Fruit fly (Drosophila melanogaster) whole organism, embryonic: ENCODE data around the gene CG9586.

Experiments
- CG10431 ChIP-seq: fragments of 200-800 bp; sonication (Bioruptor generic); optimal IDR thresholded peaks from 3 replicates; lab custom pipeline; 2018; ENCODE audit warnings: missing biosample characterization, mild to moderate bottlenecking, missing genetic modification characterization
- CG11696 ChIP-seq: fragments of 200-800 bp; sonication (Bioruptor generic); IDR thresholded peaks from 2 replicates; pipeline ENCODE4 v1.3.6; 2022; ENCODE audit warnings: missing biosample characterization, missing genetic modification characterization
- CG14860 ChIP-seq: fragments of 200-800 bp; sonication (Bioruptor generic); IDR thresholded peaks from 3 replicates; pipeline ENCODE4 v1.3.6; 2022; ENCODE audit warnings: missing biosample characterization, missing genetic modification characterization; ENCODE audit not compliant: partially characterized antibody
- CG1832 ChIP-seq: fragments of 200-800 bp; sonication (Bioruptor generic); optimal IDR thresholded peaks from 2 replicates; lab custom pipeline; 2017; ENCODE audit warnings: missing biosample characterization, mild to moderate bottlenecking, missing genetic modification characterization, inconsistent platforms
- CG2116 ChIP-seq: fragments of 200-800 bp; sonication (Bioruptor generic); optimal IDR thresholded peaks from 3 replicates; lab custom pipeline; 2018; ENCODE audit warnings: missing biosample characterization, mild to moderate bottlenecking, missing genetic modification characterization
- CG2199 ChIP-seq: fragments of 200-800 bp; sonication (Bioruptor generic); IDR thresholded peaks from 3 replicates; pipeline ENCODE4 v1.3.6; 2022; ENCODE audit warnings: missing biosample characterization, missing genetic modification characterization
- CG3847 ChIP-seq: fragments of 200-800 bp; sonication (Bioruptor generic); IDR thresholded peaks from 2 replicates; pipeline ENCODE4 v1.3.6; 2022; ENCODE audit warnings: missing biosample characterization, missing genetic modification characterization
- CG4360 ChIP-seq: fragments of 200-800 bp; sonication (Bioruptor generic); IDR thresholded peaks from 2 replicates; pipeline ENCODE4 v1.3.6; 2022; ENCODE audit warnings: missing biosample characterization, missing genetic modification characterization
- CG4854 ChIP-seq: fragments of 200-800 bp; sonication (Bioruptor generic); optimal IDR thresholded peaks from 2 replicates; lab custom pipeline; 2016; ENCODE audit warnings: missing biosample characterization, missing genetic modification characterization, inconsistent platforms
- CG5180 ChIP-seq: fragments of 200-800 bp; sonication (Bioruptor generic); optimal IDR thresholded peaks from 3 replicates; lab custom pipeline; 2017; ENCODE audit warnings: missing biosample characterization, missing genetic modification characterization, mild to moderate bottlenecking, moderate library complexity, missing genetic modification reagents
- CG9437 ChIP-seq: fragments of 200-800 bp; sonication (Bioruptor generic); optimal IDR thresholded peaks from 2 replicates; lab custom pipeline; 2018; ENCODE audit warnings: missing biosample characterization, mild to moderate bottlenecking, missing genetic modification characterization
- CG9817 ChIP-seq: fragments of 200-800 bp; sonication (Bioruptor generic); optimal IDR thresholded peaks from 2 replicates; lab custom pipeline; 2018; ENCODE audit warnings: missing biosample characterization, mild to moderate bottlenecking, missing genetic modification characterization, moderate library complexity
- CG9932 ChIP-seq: fragments of 200-800 bp; sonication (Bioruptor generic); IDR thresholded peaks from 2 replicates; pipeline ENCODE4 v1.3.6; 2022; ENCODE audit warnings: missing biosample characterization, missing genetic modification characterization
- Chrac-16 ChIP-seq: fragments of 200-800 bp; sonication (Bioruptor generic); optimal IDR thresholded peaks from 3 replicates; lab custom pipeline; 2016; ENCODE audit warnings: missing biosample characterization, missing genetic modification characterization
- D19B ChIP-seq: fragments of 200-800 bp; sonication (Bioruptor generic); optimal IDR thresholded peaks from 2 replicates; lab custom pipeline; 2017; ENCODE audit warnings: missing biosample characterization, mild to moderate bottlenecking, missing genetic modification characterization
- Dll ChIP-seq: fragments of 200-800 bp; sonication (Bioruptor generic); IDR thresholded peaks from 4 replicates; pipeline ENCODE4 v1.3.6; 2022; ENCODE audit warnings: missing biosample characterization, missing genetic modification characterization; ENCODE audit not compliant: partially characterized antibody
- Doc3 ChIP-seq: fragments of 200-800 bp; sonication (Bioruptor generic); IDR thresholded peaks from 3 replicates; pipeline ENCODE4 v1.3.6; 2022; ENCODE audit warnings: missing biosample characterization, missing genetic modification characterization; ENCODE audit not compliant: partially characterized antibody
- Fer2 ChIP-seq: fragments of 200-800 bp; sonication (Bioruptor generic); optimal IDR thresholded peaks from 2 replicates; lab custom pipeline; 2018; ENCODE audit warnings: missing biosample characterization, mild to moderate bottlenecking, missing genetic modification characterization, moderate library complexity
- HLH54F ChIP-seq: fragments of 200-800 bp; sonication (Bioruptor generic); optimal IDR thresholded peaks from 3 replicates; lab custom pipeline; 2016; ENCODE audit warnings: missing biosample characterization, missing genetic modification characterization
- Med ChIP-seq: fragments of 200-800 bp; sonication (Bioruptor generic); peaks from one replicate; lab custom pipeline; 2016; ENCODE audit warnings: missing biosample characterization, missing genetic modification characterization, mild to moderate bottlenecking, inconsistent platforms, moderate library complexity
- Mrtf ChIP-seq: fragments of 200-800 bp; sonication (Bioruptor generic); IDR thresholded peaks from 3 replicates; pipeline ENCODE4 v1.3.6; 2022; ENCODE audit warnings: missing biosample characterization, missing genetic modification characterization
- NC2β ChIP-seq: fragments of 200-800 bp; sonication (Bioruptor generic); optimal IDR thresholded peaks from 2 replicates; lab custom pipeline; 2016; ENCODE audit warnings: missing biosample characterization, missing genetic modification characterization
- Stat92E ChIP-seq, 3 experiments: fragments of >200 bp in 2 of 3; fragments of 200-800 bp in 1 of 3; sonication (Bioruptor generic) in 1 of 3; optimal IDR thresholded peaks; 2 replicates each; lab custom pipeline; 2017 to 2019; ENCODE audit warnings: missing biosample characterization in 3 of 3, missing genetic modification characterization in 3 of 3, mild to moderate bottlenecking in 1 of 3, moderate library complexity in 1 of 3
- ab ChIP-seq: fragments of 200-800 bp; sonication (Bioruptor generic); optimal IDR thresholded peaks from 2 replicates; lab custom pipeline; 2016; ENCODE audit warnings: missing biosample characterization, missing genetic modification characterization
- cad ChIP-seq: fragments of >200 bp; optimal IDR thresholded peaks from 2 replicates; lab custom pipeline; 2017; ENCODE audit warnings: missing biosample characterization, missing genetic modification characterization
- chinmo ChIP-seq: fragments of 200-800 bp; sonication (Bioruptor generic); IDR thresholded peaks from 4 replicates; pipeline ENCODE4 v1.3.6; 2022; ENCODE audit warnings: missing biosample characterization, missing genetic modification characterization; ENCODE audit not compliant: partially characterized antibody
- crol ChIP-seq: fragments of 200-800 bp; sonication (Bioruptor generic); IDR thresholded peaks from 2 replicates; pipeline ENCODE4 v1.3.6; 2022; ENCODE audit warnings: missing biosample characterization, missing genetic modification characterization
- ems ChIP-seq: fragments of 200-800 bp; sonication (Bioruptor generic); optimal IDR thresholded peaks from 3 replicates; lab custom pipeline; 2016; ENCODE audit warnings: missing biosample characterization, missing genetic modification characterization
- ewg ChIP-seq: fragments of 200-800 bp; sonication (Bioruptor generic); optimal IDR thresholded peaks from 3 replicates; lab custom pipeline; 2017; ENCODE audit warnings: mild to moderate bottlenecking, missing biosample characterization, missing genetic modification reagents, missing genetic modification characterization
- exex ChIP-seq: fragments of 200-800 bp; sonication (Bioruptor generic); optimal IDR thresholded peaks from 4 replicates; lab custom pipeline; 2018; ENCODE audit warnings: missing biosample characterization, mild to moderate bottlenecking, missing genetic modification characterization, moderate library complexity
- gcm ChIP-seq: fragments of 200-800 bp; sonication (Bioruptor generic); optimal IDR thresholded peaks from 2 replicates; lab custom pipeline; 2019; ENCODE audit warnings: missing biosample characterization, mild to moderate bottlenecking, missing genetic modification characterization, moderate library complexity
- gcm2 ChIP-seq: fragments of 200-800 bp; sonication (Bioruptor generic); optimal IDR thresholded peaks from 2 replicates; lab custom pipeline; 2016; ENCODE audit warnings: missing biosample characterization, missing genetic modification characterization
- grn ChIP-seq: fragments of 200-800 bp; sonication (Bioruptor generic); optimal IDR thresholded peaks from 3 replicates; lab custom pipeline; 2017; ENCODE audit warnings: missing biosample characterization, missing genetic modification characterization
- hkb ChIP-seq, 2 experiments: fragments of 200-800 bp in 1 of 2; fragments of >200 bp in 1 of 2; sonication (Bioruptor generic) in 1 of 2; IDR thresholded peaks in 1 of 2; optimal IDR thresholded peaks in 1 of 2; 2 replicates each; pipeline versions ENCODE4 v1.3.6 to Lab custom; 2017 to 2022; ENCODE audit warnings: missing biosample characterization in 1 of 2, missing genetic modification characterization in 1 of 2
- inv ChIP-seq: fragments of 200-800 bp; sonication (Bioruptor generic); IDR thresholded peaks from 2 replicates; pipeline ENCODE4 v1.3.6; 2022; ENCODE audit warnings: missing biosample characterization, missing genetic modification characterization; ENCODE audit not compliant: partially characterized antibody
- jumu ChIP-seq: fragments of 200-800 bp; sonication (Bioruptor generic); optimal IDR thresholded peaks from 3 replicates; lab custom pipeline; 2016; ENCODE audit warnings: missing biosample characterization, missing genetic modification characterization
- kni ChIP-seq: fragments of 200-800 bp; sonication (Bioruptor generic); optimal IDR thresholded peaks from 3 replicates; lab custom pipeline; 2017; ENCODE audit warnings: mild to moderate bottlenecking, missing biosample characterization, missing genetic modification reagents, missing genetic modification characterization
- mam ChIP-seq: fragments of 200-800 bp; sonication (Bioruptor generic); optimal IDR thresholded peaks from 3 replicates; lab custom pipeline; 2016; ENCODE audit warnings: missing biosample characterization, missing genetic modification characterization
- mirr ChIP-seq: fragments of 200-800 bp; sonication (Bioruptor generic); optimal IDR thresholded peaks from 3 replicates; lab custom pipeline; 2018; ENCODE audit warnings: missing biosample characterization, mild to moderate bottlenecking, missing genetic modification characterization
- nerfin-1 ChIP-seq: fragments of 200-800 bp; sonication (Bioruptor generic); optimal IDR thresholded peaks from 3 replicates; lab custom pipeline; 2019; ENCODE audit warnings: missing biosample characterization, mild to moderate bottlenecking, missing genetic modification characterization, moderate library complexity
- nom ChIP-seq: fragments of 200-800 bp; sonication (Bioruptor generic); optimal IDR thresholded peaks from 2 replicates; lab custom pipeline; 2017; ENCODE audit warnings: missing biosample characterization, missing genetic modification characterization, mild to moderate bottlenecking, moderate library complexity, missing genetic modification reagents
- p53 ChIP-seq: fragments of 200-800 bp; sonication (Bioruptor generic); optimal IDR thresholded peaks from 2 replicates; lab custom pipeline; 2016; ENCODE audit warnings: missing biosample characterization, missing genetic modification characterization
- ranshi ChIP-seq: fragments of 200-800 bp; sonication (Bioruptor generic); IDR thresholded peaks from 2 replicates; pipeline ENCODE4 v1.3.6; 2022; ENCODE audit warnings: missing biosample characterization, missing genetic modification characterization
- salm ChIP-seq: fragments of 200-800 bp; sonication (Bioruptor generic); optimal IDR thresholded peaks from 2 replicates; lab custom pipeline; 2018; ENCODE audit warnings: missing biosample characterization, mild to moderate bottlenecking, missing genetic modification characterization
- sd ChIP-seq: fragments of 200-800 bp; sonication (Bioruptor generic); optimal IDR thresholded peaks from 3 replicates; lab custom pipeline; 2018; ENCODE audit warnings: missing biosample characterization, mild to moderate bottlenecking, missing genetic modification characterization, moderate library complexity
- sima ChIP-seq: fragments of 200-800 bp; sonication (Bioruptor generic); optimal IDR thresholded peaks from 2 replicates; lab custom pipeline; 2016; ENCODE audit warnings: missing biosample characterization, missing genetic modification characterization
- so ChIP-seq: fragments of 200-800 bp; sonication (Bioruptor generic); IDR thresholded peaks from 3 replicates; pipeline ENCODE4 v1.3.6; 2022; ENCODE audit warnings: missing biosample characterization, missing genetic modification characterization
- sob ChIP-seq: fragments of 200-800 bp; sonication (Bioruptor generic); IDR thresholded peaks from 2 replicates; pipeline ENCODE4 v1.3.6; 2022; ENCODE audit warnings: missing biosample characterization, missing genetic modification characterization

Gene CG9586

DNA sequence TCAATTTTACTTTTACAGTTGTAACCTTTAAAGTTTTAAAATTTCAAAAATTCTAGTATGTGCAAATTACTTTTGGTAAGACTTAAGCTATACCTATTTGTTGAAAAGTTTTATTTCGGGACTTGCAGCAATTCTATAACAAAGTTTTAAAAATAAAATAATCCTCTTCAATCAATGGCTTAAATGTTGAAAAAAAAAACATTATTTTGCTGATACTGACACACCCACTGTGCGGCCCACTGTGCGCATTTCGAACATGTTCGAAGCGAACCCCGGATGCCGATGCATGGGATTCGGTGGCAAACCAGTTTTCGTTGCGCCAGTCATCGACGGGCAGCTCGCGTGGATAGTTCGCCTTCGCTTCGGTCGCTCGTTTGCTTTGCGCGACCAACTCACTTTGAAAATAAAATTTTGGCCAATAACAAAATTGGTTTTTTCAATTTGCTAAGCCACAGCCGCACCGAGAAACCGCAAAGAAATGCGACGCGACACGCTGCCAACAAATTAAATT lies 40.8 kb downstream of the CG9586 start, which contains the start of gene CG32982 (continued):
- TF ChIP-seq inv: no peak
- peak; percentile 31 for TF ChIP-seq ab (GFP tag; lab: Kevin White, UChicago)
- TF ChIP-seq gcm (GFP tag; lab: Kevin White, UChicago): peak; percentile 75
- peak; percentile 82 for TF ChIP-seq D19B (GFP tag; lab: Kevin White, UChicago)
- TF ChIP-seq Dll: no peak
- no peak for TF ChIP-seq hkb (optimal IDR thresholded peaks at IDR 0.05; lab: Kevin White, UChicago)
- TF ChIP-seq hkb (GFP tag; IDR thresholded peaks at IDR 0.05; lab: Robert Waterston, UW): peak; percentile 90
- TF ChIP-seq CG4854 (GFP tag; lab: Kevin White, UChicago): peak; percentile 75
- peak; percentile 93 for TF ChIP-seq CG9932 (GFP tag; lab: Robert Waterston, UW)
- TF ChIP-seq cad: no peak
- peak; percentile 92 for TF ChIP-seq jumu (GFP tag; lab: Kevin White, UChicago)
- peak; percentile 85 for TF ChIP-seq ranshi
- TF ChIP-seq so (GFP tag; lab: Robert Waterston, UW): peak; percentile 88
- TF ChIP-seq Fer2: peak; percentile 82
- peak; percentile 94 for TF ChIP-seq mam
- TF ChIP-seq HLH54F: peak; percentile 93
- TF ChIP-seq Mrtf (GFP tag; lab: Robert Waterston, UW): peak; percentile 84; the same call in 2 of the 3 replicates
- peak; percentile 98 for TF ChIP-seq Med (GFP tag; lab: Kevin White, UChicago)
- peak; percentile 84 for TF ChIP-seq NC2β
- TF ChIP-seq kni (GFP tag; lab: Kevin White, UChicago): peak; percentile 46
- TF ChIP-seq CG10431 (GFP tag; lab: Kevin White, UChicago): peak; percentile 58

DNA sequence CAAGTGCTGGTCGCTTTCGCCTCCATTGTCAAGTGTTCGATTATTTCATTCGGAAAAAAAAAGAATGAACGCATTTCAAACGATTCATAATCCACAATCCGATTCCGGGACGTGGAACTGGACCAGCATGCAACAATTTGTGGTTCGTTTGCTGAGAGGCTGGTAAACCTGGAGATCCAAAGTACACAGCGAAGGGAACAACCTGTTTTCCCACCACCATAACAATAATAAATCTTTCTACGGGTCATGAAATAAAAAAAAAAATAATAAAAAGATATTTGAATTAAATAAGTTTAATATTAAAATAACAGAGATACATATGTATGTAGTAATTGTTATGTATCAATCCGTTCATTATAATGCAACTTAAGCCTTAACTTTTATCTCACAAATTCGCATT lies 41.9 kb downstream of the CG9586 start:
- peak; percentile 88 for TF ChIP-seq nerfin-1 (tag; lab: Kevin White, UChicago)
- TF ChIP-seq CG2199 (GFP tag; lab: Robert Waterston, UW): peak; percentile 18; the same call in 1 of the 3 replicates
- peak; percentile 93 for TF ChIP-seq CG5180 (GFP tag; lab: Kevin White, UChicago)
- no peak for TF ChIP-seq Doc3 (GFP tag; lab: Robert Waterston, UW)
- TF ChIP-seq p53: no peak
- no peak for TF ChIP-seq CG9817 (tag; lab: Kevin White, UChicago)
- no peak for TF ChIP-seq ems (GFP tag; lab: Kevin White, UChicago)
- no peak for TF ChIP-seq CG14860
- peak; percentile 8 for TF ChIP-seq nom (GFP tag; lab: Kevin White, UChicago)

DNA sequence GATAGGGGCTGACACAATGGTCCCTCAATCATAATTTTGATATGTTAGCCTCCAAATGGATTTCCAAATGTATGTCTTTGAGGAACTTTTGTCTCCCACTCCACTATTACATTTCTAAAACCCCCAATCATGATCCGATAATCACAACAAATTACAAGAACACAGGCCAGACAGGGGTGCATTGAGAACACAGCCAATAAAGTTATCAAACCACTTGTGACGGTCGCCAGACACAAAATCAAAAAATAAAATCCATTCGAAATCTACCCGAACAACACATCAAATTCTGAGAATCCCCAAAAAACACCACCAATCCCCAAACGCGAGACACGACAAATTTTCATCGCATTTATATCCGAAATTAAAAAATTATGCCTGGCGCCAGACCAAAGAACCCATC lies 42.6 kb downstream of the CG9586 start:
- TF ChIP-seq Stat92E (GFP tag; optimal IDR thresholded peaks at IDR 0.05; lab: Kevin White, UChicago): peak in 1 of 3 experiments; percentile 75
- peak; percentile 4 for TF ChIP-seq CG2116 (GFP tag; lab: Kevin White, UChicago)
- TF ChIP-seq chinmo (GFP tag; lab: Robert Waterston, UW): 0 out of 4 replicates have a peak, but pooled peaks have one; percentile 12
- TF ChIP-seq CG9437 (GFP tag; lab: Kevin White, UChicago): no peak
- TF ChIP-seq kni (GFP tag; lab: Kevin White, UChicago): peak; percentile 9
- no peak for TF ChIP-seq Chrac-16 (GFP tag; lab: Kevin White, UChicago)
- peak; percentile 33; the same call in 1 of the 2 replicates for TF ChIP-seq crol
- no peak for TF ChIP-seq gcm2 (GFP tag; lab: Kevin White, UChicago)
- peak; percentile 17 for TF ChIP-seq salm (tag; lab: Kevin White, UChicago)
- no peak for TF ChIP-seq sima (GFP tag; lab: Kevin White, UChicago)
- TF ChIP-seq CG1832 (GFP tag; lab: Kevin White, UChicago): no peak
- peak; percentile 30; the same call in 1 of the 3 replicates for TF ChIP-seq so (GFP tag; lab: Robert Waterston, UW)
- TF ChIP-seq grn (GFP tag; lab: Kevin White, UChicago): peak; percentile 96
- peak; percentile 56 for TF ChIP-seq sd
- TF ChIP-seq mirr (GFP tag; lab: Kevin White, UChicago): peak; percentile 8
- peak; percentile 19 for TF ChIP-seq exex (tag; lab: Kevin White, UChicago)
- no peak for TF ChIP-seq CG3847 (GFP tag; lab: Robert Waterston, UW)
- TF ChIP-seq ewg: no peak
- TF ChIP-seq CG4360 (GFP tag; lab: Robert Waterston, UW): peak; percentile 71
- peak; percentile 27; the same call in 1 of the 2 replicates for TF ChIP-seq CG11696
- no peak for TF ChIP-seq sob (GFP tag; lab: Robert Waterston, UW)
- peak; percentile 74; the same call in 2 of the 3 replicates for TF ChIP-seq CG2199 (GFP tag; lab: Robert Waterston, UW)
